Fruit fly (Drosophila melanogaster) whole organism, wandering third instar larva: Measurements from ENCODE around the gene CG34169.

Experiments used
- Abd-B ChIP-seq: fragments of >200 bp; optimal IDR thresholded peaks from 2 replicates; lab custom pipeline; 2017; ENCODE audit warnings: missing biosample characterization, missing genetic modification characterization
- Hr78 ChIP-seq: fragments of >200 bp; optimal IDR thresholded peaks from 2 replicates; lab custom pipeline; 2017; ENCODE audit warnings: missing biosample characterization, missing genetic modification characterization
- Myc ChIP-seq: fragments of >200 bp; optimal IDR thresholded peaks from 2 replicates; lab custom pipeline; 2017
- OdsH ChIP-seq: fragments of 200-800 bp; sonication (Bioruptor generic); optimal IDR thresholded peaks from 2 replicates; lab custom pipeline; 2016; ENCODE audit warnings: missing biosample characterization, mild to moderate bottlenecking, missing genetic modification characterization
- h ChIP-seq: fragments of 200-800 bp; sonication (Bioruptor generic); optimal IDR thresholded peaks from 3 replicates; lab custom pipeline; 2016; ENCODE audit warnings: missing biosample characterization, mild to moderate bottlenecking, missing genetic modification characterization
- jim ChIP-seq: fragments of 175-275, 200-325 bp; sonication (Bioruptor generic); optimal IDR thresholded peaks from 2 replicates; lab custom pipeline; 2016; ENCODE audit warnings: missing biosample characterization, mild to moderate bottlenecking, missing genetic modification characterization
- pan ChIP-seq: fragments of >200 bp; optimal IDR thresholded peaks from 2 replicates; lab custom pipeline; 2017

DNA sequence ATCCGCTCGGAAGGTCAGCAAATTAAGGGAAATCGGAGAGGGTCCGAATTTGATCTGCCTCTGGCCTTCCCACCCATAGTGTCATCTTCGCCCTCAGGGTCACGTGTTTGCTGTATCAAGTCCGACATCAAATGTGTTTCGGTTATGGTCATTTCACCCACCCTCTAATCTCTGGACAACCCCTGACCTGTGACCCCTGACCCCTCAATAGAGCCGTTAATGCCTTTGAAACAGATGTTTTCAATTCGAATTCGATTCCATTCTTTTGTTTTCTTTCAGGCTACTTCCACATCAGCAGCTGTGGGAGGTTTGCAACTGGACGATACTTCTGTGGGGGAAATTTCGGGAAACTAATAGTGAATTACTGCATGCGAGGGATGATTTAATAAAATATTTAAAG, 48.2 kb downstream of the CG34169 start:
- TF ChIP-seq Abd-B (GFP tag; lab: Kevin White, UChicago) (no peak), Myc (lab: Kevin White, UChicago) (no peak), pan (no peak), OdsH (GFP tag; lab: Kevin White, UChicago) (no peak), h (no peak), jim (GFP tag; lab: Kevin White, UChicago) (no peak), Hr78 (GFP tag; lab: Kevin White, UChicago) (no peak)
